Worm (Caenorhabditis elegans) whole organism, dauer: ENCODE measurements around the gene T12G3.11.

ENCODE experiments used
- unc-62 ChIP-seq: sonication (generic microtip); optimal IDR thresholded peaks from 2 replicates; lab custom pipeline; 2017; ENCODE audit warnings: missing biosample characterization, missing genetic modification reagents, missing genetic modification characterization

Gene T12G3.11

DNA sequence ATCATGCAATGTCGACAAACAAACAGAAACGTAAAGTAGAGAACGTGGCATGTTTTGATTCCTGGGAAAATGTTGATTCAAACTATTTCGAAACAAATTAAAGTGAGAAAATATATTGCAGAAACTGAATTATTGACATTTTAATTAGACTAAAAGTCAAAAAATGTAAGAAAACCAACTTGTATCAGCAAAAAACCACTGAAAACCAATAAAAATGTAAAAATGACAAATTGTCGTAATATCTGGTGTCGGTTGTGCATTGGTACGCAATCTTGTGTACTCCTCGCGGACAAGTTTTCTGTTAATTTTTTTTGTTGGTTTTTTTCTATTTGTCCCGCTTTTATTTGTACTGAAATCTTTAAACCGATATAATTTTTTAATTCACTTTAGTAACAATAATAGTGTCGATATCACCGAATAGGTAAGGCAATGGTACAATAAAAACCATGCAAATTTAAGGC, at the start of gene T12G3.11:
Gene T12G3.11, minus strand, starts transcription at position 51 of the 461 bp plus-strand sequence.
- no peak for TF ChIP-seq unc-62 (GFP tag; lab: Kevin White, UChicago)

DNA sequence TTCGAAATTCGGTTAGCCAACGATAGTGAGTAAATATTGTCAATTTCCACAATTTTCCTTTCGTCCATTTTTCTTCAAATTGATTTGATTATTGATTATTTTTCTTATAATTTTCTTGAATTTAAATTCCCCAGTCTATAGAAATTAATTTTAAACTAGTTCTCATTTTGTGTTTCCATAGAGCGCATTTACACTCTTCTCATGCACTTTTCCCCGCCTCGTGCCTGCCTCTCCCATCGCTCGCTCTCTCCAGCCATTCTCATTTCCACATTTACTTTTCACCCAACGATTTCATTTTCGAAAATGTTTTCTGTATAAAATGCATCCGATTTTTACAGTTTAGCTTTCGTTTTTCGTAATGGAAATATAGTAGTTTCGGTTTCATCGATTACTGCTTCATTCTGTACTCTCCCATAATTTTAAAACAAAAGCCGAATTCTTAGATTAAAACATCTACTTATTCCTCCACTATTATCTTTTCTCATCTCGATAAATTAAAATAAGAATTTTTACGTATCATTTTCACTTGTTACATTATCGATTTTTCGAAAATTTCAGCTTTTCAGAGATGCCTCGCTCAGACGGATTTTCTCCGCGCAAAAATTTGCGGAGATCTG, 49.4 kb upstream of the T12G3.11 start, which contains the start of gene lex-1:
Gene lex-1, plus strand, starts transcription at position 567 of the 617 bp plus-strand sequence.
- TF ChIP-seq unc-62 (GFP tag; lab: Kevin White, UChicago) = no peak

DNA sequence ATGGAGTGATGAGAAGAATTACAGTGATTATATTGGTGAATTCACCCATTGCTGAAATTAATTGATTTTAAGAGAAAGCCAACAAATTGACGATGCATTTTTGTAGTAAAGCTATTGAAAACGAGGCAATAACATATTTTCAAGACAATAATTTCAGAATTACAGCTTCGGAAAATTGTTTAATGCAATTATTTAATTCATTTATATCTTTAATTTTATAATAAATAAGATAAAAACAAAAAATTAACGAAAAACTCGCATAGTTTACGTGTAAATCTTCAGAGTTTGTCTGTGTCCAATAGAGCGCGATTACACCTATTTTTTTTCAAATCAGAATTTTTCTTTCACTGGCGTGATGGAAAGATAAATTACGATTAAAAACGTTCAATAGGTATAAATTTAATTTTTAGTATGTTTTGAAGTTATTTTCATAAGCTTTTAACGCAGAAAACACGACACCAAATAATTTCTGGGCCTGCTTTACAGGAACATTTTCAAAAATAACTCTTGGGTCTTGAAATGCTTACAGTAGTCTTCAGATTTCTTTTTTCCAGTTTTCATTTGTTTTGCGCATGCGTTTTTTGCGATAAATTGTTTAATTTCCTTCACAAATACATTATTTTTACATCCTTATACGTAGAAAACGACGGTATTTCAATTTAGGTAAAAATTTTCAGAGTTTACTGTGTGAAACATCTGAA, 48.7 kb upstream of the T12G3.11 start, which contains the start of gene tmed-1:
Gene tmed-1, minus strand, starts transcription at position 51 of the 701 bp plus-strand sequence.
- no peak for TF ChIP-seq unc-62 (GFP tag; lab: Kevin White, UChicago)

DNA sequence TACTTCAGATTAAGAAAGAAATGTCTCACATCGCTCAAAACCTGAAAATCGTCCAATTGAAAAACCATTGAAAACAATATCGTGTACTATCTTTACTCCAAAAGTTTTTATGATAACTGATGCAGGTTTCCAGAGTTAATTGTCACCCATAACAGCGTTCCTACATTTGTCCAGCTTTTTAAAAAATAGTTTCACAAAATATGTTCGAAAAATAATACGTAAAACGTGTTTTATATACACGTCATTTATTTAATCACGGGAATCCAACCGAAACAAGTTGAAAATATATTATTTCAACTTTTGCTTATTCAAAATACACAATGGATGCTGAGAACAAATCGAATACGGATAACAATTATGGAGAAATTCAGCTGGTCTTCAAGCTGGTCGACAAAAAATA, 45.9 kb upstream of the T12G3.11 start, which contains the start of gene K08E4.7:
Gene K08E4.7, plus strand, starts transcription at position 301 of the 400 bp plus-strand sequence.
- no peak for TF ChIP-seq unc-62 (GFP tag; lab: Kevin White, UChicago)

DNA sequence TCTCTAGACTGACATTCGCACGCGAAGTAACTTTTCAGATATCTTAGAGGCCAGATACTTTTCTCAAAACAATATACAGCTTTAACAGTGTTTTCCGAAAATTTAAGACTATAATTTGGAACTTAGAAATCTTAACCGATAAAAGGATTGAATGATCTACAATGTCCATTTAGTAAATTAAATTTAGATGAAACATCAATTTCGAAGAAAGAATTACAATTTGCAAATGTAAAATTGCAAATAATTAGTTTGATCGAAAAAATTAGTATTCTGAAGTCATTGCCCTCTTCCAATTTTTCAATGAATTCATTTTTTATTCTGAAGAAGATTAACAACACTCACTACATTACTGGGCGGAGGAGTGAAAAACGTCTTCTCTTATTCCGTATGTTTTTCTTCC, 39.0 kb upstream of the T12G3.11 start, which contains the start of gene bath-37:
Gene bath-37, plus strand, starts transcription at position 301 of the 400 bp plus-strand sequence.
- no peak for TF ChIP-seq unc-62 (GFP tag; lab: Kevin White, UChicago)

DNA sequence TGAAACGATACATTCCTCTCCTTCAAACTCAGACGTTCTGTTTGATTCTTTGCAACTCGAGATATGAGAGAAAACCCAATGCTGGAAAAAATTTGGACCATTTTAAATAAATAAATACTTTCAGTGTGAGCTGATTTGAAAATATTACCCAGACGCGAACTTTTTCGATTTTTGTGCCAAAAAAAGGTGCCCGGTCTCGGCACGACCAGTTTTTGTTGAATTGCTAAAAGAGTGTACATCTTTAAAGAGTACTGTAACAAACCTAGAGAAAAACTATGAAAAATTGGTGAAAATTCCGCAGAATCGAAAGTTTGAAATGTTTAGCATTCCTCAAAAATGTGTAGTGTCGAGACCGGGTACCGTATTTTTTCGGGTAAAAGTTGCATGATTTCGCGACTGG, 31.7 kb upstream of the T12G3.11 start, which contains the start of gene K08E4.8:
Gene K08E4.8, minus strand, starts transcription at position 101 of the 400 bp plus-strand sequence.
- TF ChIP-seq unc-62 (GFP tag; lab: Kevin White, UChicago) = no peak

DNA sequence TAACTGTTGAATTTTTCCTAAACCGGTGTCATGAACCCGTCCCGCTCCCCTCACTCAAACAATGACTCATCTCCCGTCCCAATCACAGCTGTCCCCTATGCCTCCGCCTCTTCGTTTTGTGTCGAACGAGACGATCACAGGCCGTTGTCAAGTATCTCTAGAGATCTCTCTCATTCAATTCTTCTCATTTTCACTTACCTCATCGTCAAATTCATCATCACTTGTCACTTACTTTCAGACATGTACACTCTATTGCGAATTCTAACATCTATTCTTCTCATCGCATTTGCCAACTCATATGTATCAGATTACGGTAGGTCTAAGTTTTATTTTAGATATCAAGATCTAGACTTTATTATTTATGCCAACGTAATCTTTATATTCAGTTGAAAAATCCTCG, 27.9 kb upstream of the T12G3.11 start, which contains the start of gene K08E4.3:
Gene K08E4.3, plus strand, starts transcription at position 235 of the 400 bp plus-strand sequence.
- no peak for TF ChIP-seq unc-62 (GFP tag; lab: Kevin White, UChicago)

DNA sequence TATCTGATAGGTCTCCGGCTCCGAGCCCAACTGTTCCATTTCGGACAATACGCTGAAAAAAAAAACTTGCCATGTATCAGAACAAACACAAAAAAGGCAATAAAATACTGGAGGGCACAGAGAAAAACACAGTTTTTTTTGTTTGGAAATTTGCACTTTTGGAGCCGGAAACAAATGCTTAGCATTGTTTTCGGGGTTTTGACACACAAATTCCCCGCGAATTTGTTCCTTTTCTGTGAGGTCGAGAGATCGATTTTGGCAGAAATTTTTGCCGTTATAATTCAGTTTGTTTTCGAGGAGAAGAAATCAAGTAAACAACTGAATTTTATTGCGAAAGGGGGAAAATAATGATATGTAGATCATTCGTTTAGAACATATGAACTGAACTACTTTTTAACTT, 27.0 kb upstream of the T12G3.11 start, which contains the start of gene K08E4.2:
Gene K08E4.2, minus strand, starts transcription at position 54 of the 400 bp plus-strand sequence.
- no peak for TF ChIP-seq unc-62 (GFP tag; lab: Kevin White, UChicago)

DNA sequence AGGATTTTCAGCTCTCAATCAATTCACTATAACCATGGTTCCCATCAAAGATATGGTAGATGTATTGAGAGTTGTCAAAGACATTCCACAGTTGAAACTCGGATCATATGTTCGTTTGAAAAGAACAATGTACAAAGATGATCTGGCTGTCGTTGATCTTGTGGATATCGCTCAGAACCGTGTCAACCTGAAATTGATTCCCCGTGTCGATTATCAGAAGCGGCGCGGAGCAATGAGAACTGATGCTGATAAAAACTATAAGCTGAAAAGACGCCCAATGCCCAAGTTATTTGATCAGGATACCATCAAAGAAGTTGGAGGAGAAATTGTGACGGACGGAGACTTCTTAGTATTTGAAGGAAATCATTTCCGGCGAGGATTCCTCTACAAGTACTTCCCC, 22.9 kb upstream of the T12G3.11 start:
- TF ChIP-seq unc-62 (GFP tag; lab: Kevin White, UChicago) = no peak

DNA sequence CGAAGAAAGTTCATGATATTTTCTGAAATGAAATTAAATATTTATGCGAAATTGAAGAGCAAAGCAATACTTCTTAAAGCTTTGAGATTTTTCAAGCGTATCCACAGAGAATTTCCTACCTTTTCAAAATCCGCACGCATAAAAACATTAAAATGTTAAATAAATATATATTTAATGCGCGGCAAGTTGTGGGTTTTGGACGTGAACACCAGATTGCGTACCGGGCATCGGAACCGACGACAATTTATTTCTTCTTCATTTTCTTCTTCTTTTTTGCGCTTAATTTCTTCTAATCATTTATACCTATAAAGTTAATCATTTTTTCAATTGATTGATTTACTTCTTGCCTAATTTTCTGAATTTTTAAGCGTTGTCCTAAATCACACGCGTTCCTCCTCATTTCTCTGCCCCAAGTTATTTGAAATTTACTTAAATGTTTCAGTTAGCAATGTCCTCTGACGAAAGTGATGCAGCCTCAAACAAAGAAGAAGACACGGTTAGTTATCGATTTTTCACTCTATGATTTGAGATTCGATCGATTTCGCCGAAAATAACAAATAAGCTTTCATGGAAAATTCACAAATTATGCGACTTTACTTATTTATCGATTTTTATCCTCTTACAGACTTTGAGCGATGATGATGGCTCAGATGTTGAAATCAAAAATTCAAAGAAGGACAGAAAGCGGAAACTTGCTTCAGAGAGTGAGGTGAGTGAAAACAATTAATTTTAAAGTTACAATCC, 21.6 kb upstream of the T12G3.11 start, which contains the start of the genes bre-5 and spt-5:
Gene bre-5, minus strand, starts transcription at position 167 of the 744 bp plus-strand sequence.
Gene spt-5, plus strand, starts transcription at position 443 of the 744 bp plus-strand sequence.
- TF ChIP-seq unc-62 (GFP tag; lab: Kevin White, UChicago) = no peak

DNA sequence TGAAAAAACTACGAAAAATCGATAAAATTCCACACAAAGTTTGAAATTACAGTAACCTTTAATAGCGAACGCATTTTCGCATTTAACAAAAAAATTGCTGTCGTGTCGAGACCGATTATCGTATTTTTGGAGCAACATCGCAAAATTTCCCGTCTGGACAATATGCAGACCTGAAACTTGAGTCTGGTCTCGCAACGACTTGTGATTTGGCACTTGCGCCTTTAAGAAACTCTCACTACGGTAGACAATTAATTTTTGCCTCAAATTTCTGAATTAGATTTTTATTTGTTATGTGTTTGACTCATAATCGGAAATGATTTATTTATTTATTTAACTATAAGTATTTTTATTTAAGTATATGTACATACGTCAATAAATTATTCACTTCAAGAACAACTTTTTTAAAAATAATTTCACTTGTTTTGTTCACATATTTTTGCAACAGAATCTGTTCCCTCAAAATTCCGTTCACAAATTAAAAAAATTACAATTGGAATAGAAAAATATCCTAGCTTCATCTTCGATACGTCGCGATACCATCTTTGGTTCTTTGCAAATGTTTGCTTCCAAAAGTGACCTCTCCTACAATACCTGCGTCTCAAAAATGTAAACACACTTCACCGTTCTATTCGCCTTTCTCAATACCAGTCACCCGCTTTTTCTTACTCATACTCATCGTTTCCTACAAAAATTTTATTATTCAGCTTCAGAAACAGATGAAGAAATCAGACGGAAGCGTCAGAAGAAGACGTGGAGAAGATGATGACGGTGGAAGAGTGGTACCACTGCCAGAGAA, 18.2 kb upstream of the T12G3.11 start, which contains the start of gene T12G3.4:
Gene T12G3.4, plus strand, starts transcription at position 705 of the 796 bp plus-strand sequence.
- TF ChIP-seq unc-62 (GFP tag; lab: Kevin White, UChicago) = no peak

DNA sequence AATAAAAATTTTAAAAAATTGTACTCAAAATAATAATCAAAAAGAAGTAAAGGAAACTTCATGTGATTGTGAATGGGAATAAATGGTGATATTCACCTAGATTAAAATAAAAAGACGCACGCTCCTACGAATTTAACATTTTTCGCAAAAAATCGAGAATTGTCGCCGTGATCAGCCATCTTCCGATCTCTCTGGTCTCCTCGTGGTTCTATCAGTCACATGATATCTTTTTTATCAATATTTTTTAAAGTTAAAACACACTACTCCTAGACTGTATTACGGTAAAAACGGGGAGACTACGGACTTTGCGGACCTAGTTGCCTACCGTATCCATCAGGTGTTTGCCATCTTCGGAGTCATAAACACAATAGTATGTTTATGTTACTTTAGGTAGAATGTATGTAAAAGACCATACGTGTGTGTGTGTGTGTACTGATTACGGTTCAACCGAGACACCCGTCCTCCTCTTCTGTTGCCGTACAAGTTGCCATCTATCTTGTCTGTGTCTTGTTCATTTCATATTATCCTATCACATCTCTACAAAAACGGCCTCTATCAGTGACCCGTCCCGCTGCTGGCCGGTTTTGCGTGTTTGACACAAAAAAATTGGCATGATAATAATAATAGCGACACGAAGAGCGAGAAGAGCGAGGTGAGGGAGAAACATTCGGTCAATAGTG, 17.1 kb upstream of the T12G3.11 start, which contains the start of gene T12G3.2:
Gene T12G3.2, minus strand, starts transcription at position 444 of the 680 bp plus-strand sequence.
- TF ChIP-seq unc-62 (GFP tag; lab: Kevin White, UChicago) = no peak

DNA sequence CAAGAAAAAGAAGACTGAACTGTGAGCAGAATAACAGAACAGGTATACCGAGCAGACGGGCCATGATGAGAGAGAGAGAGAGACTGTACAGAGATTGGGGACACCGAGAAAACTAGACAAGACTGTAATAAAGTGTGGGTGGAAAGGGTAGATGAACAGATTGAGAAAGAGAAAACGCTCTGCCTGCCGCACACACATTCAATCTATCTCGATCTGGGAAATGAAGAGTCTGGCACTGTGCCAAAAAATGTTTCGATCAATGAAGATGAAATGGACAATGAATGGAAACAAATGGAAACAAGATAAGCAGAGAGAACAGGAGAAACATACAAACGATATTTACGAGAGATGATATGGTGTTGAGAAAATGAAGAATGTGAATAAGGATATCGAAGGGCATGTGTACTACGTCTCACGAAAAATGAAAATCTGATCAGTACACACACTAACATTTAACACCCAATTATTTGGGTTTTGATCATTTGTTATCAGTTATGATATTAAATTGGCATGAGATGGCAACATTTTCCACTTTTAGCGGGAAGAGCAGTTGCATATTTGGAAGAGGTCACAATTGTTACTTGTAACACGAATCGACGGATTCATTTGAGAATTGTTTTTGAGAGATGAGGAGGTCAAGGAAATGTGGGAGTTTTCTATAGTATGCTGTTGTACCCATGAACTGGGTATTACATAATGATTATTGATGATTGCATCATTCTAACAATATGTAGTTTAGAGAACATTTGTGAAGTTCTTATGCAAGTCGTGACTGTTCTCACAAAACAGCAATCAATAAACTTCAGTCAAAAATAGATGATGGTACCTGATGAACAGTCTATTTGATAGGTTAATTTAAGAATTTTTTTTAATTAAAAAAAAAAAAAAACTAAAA, 15.5 kb upstream of the T12G3.11 start:
- no peak for TF ChIP-seq unc-62 (GFP tag; lab: Kevin White, UChicago)
